Worm (Caenorhabditis elegans) whole organism, L4/young adult: ENCODE measurements around the gene F33G12.6.

Experiments used
- W03F9.2 ChIP-seq: fragments of 150-350 bp; optimal IDR thresholded peaks from 2 replicates; lab custom pipeline; 2014; ENCODE audit warnings: missing biosample characterization, missing genetic modification characterization
- dao-5 ChIP-seq: sonication (generic microtip); optimal IDR thresholded peaks from 2 replicates; lab custom pipeline; 2016; ENCODE audit warnings: missing genotype, missing genetic modification characterization, moderate library complexity, missing compliant biosample characterization
- him-1 ChIP-seq: sonication (generic microtip); optimal IDR thresholded peaks from 2 replicates; lab custom pipeline; 2016; ENCODE audit warnings: missing genotype, missing genetic modification reagents, missing genetic modification characterization, missing compliant biosample characterization

Gene F33G12.6

ce11 chrII:5050776-5051175, 1.1 kb downstream of the F33G12.6 start:
- no peak for TF ChIP-seq him-1 (tag; lab: Kevin White, UChicago)
- TF ChIP-seq dao-5: no peak
- TF ChIP-seq W03F9.2 (tag; lab: Kevin White, UChicago): no peak

ce11 chrII:5055129-5055666, 5.5 kb downstream of the F33G12.6 start, which contains the start of the genes ify-1 and rpl-22:
ify-1 (minus strand) TSS chrII:5055179.
rpl-22 (plus strand) TSS chrII:5055616.
- TF ChIP-seq W03F9.2 (tag; lab: Kevin White, UChicago): peak; percentile 94
- TF ChIP-seq him-1 (tag; lab: Kevin White, UChicago): peak; percentile 76
- TF ChIP-seq dao-5: no peak

- TF ChIP-seq W03F9.2 (tag; lab: Kevin White, UChicago) (no peak), dao-5 (no peak), him-1 (tag; lab: Kevin White, UChicago) (no peak)
Observed at ce11 chrII:5056254-5056653, 6.5 kb downstream of the F33G12.6 start.

ce11 chrII:5057315-5057714, 7.6 kb downstream of the F33G12.6 start:
- TF ChIP-seq dao-5 (peak; percentile 13), W03F9.2 (tag; lab: Kevin White, UChicago) (peak; percentile 12), him-1 (tag; lab: Kevin White, UChicago) (peak; percentile 55)

ce11 chrII:5058036-5058435, 8.3 kb downstream of the F33G12.6 start, which contains the start of gene C27A2.12:
C27A2.12 (minus strand) TSS chrII:5058136.
- TF ChIP-seq dao-5 (no peak), him-1 (tag; lab: Kevin White, UChicago) (no peak), W03F9.2 (tag; lab: Kevin White, UChicago) (no peak)

- TF ChIP-seq him-1 (tag; lab: Kevin White, UChicago) (no peak), dao-5 (no peak), W03F9.2 (tag; lab: Kevin White, UChicago) (no peak)
Observed at ce11 chrII:5060719-5061118, 11.0 kb downstream of the F33G12.6 start, which contains the start of gene pho-12. pho-12 (minus strand) TSS chrII:5060819.

- TF ChIP-seq W03F9.2 (tag; lab: Kevin White, UChicago) (no peak), him-1 (tag; lab: Kevin White, UChicago) (no peak), dao-5 (no peak)
Observed at ce11 chrII:5061794-5062368, 12.2 kb downstream of the F33G12.6 start, which contains the start of gene smc-5. smc-5 (plus strand) TSS chrII:5062125.

- TF ChIP-seq W03F9.2 (tag; lab: Kevin White, UChicago) (no peak), him-1 (tag; lab: Kevin White, UChicago) (no peak), dao-5 (no peak)
Observed at ce11 chrII:5066967-5067366, 17.3 kb downstream of the F33G12.6 start.

- no peak for TF ChIP-seq him-1 (tag; lab: Kevin White, UChicago)
- TF ChIP-seq W03F9.2 (tag; lab: Kevin White, UChicago): no peak
- TF ChIP-seq dao-5: no peak
Observed at ce11 chrII:5067927-5068326, 18.2 kb downstream of the F33G12.6 start, which contains the start of gene C27A2.8. C27A2.8 (minus strand) TSS chrII:5068043.

ce11 chrII:5069525-5069924, 19.8 kb downstream of the F33G12.6 start, which contains the start of gene idpb-2:
idpb-2 (minus strand) TSS chrII:5069625.
- TF ChIP-seq W03F9.2 (tag; lab: Kevin White, UChicago) (no peak), him-1 (tag; lab: Kevin White, UChicago) (no peak), dao-5 (no peak)

- TF ChIP-seq him-1 (tag; lab: Kevin White, UChicago) (no peak), W03F9.2 (tag; lab: Kevin White, UChicago) (no peak), dao-5 (no peak)
Observed at ce11 chrII:5071265-5071664, 21.6 kb downstream of the F33G12.6 start, which contains the start of gene C27A2.7. C27A2.7 (minus strand) TSS chrII:5071365.

- TF ChIP-seq dao-5: no peak
- TF ChIP-seq him-1 (tag; lab: Kevin White, UChicago): no peak
- peak; percentile 45 for TF ChIP-seq W03F9.2 (tag; lab: Kevin White, UChicago)
Observed at ce11 chrII:5081124-5081913, 31.6 kb downstream of the F33G12.6 start, which contains the start of gene dsh-2. dsh-2 (minus strand) TSS chrII:5081174.

- TF ChIP-seq dao-5 (no peak), W03F9.2 (tag; lab: Kevin White, UChicago) (no peak), him-1 (tag; lab: Kevin White, UChicago) (no peak)
Observed at ce11 chrII:5083341-5083740, 33.6 kb downstream of the F33G12.6 start, which contains the start of gene C04G6.4. C04G6.4 (minus strand) TSS chrII:5083441.
